Worm (Caenorhabditis elegans) whole organism, young adult: Measurements from ENCODE around the gene rrp-8.

Source experiments
- B0035.1 ChIP-seq: sonication (generic microtip); optimal IDR thresholded peaks from 2 replicates; lab custom pipeline; 2016; ENCODE audit warnings: missing genetic modification characterization, mild to moderate bottlenecking, missing compliant biosample characterization, missing genotype, missing genetic modification reagents
- C17E4.6 ChIP-seq: fragments of 200-800 bp; sonication (Bioruptor generic); IDR thresholded peaks from 2 replicates; pipeline ENCODE4 v1.3.6; 2022; ENCODE audit warnings: missing genetic modification reagents, missing genetic modification characterization, missing compliant biosample characterization
- F33H1.4 ChIP-seq: fragments of 200-800 bp; sonication (Bioruptor generic); IDR thresholded peaks from 2 replicates; pipeline ENCODE4 v1.3.6; 2022; ENCODE audit warnings: missing genetic modification reagents, missing genetic modification characterization, missing compliant biosample characterization
- F39B2.1 ChIP-seq: fragments of 200-800 bp; sonication (Bioruptor generic); IDR thresholded peaks from 2 replicates; pipeline ENCODE4 v1.3.6; 2022; ENCODE audit warnings: missing genetic modification reagents, missing genetic modification characterization, missing compliant biosample characterization
- F49E8.2 ChIP-seq: sonication (generic microtip); optimal IDR thresholded peaks from 3 replicates; lab custom pipeline; 2017; ENCODE audit warnings: missing genetic modification characterization, mild to moderate bottlenecking, missing compliant biosample characterization, antibody characterized with exemption, moderate library complexity; ENCODE audit not compliant: insufficient read depth
- F52B5.7 ChIP-seq: sonication (generic microtip); optimal IDR thresholded peaks from 2 replicates; lab custom pipeline; 2016; ENCODE audit warnings: mild to moderate bottlenecking, missing genetic modification characterization, missing compliant biosample characterization
- F55B11.4 ChIP-seq: sonication (generic microtip); optimal IDR thresholded peaks from 2 replicates; lab custom pipeline; 2016; ENCODE audit warnings: missing compliant biosample characterization, missing genetic modification characterization, borderline replicate concordance; ENCODE audit not compliant: insufficient read depth
- F57A8.1 ChIP-seq: fragments of 200-800 bp; sonication (Bioruptor generic); optimal IDR thresholded peaks from 2 replicates; lab custom pipeline; 2018; ENCODE audit warnings: mild to moderate bottlenecking, missing genetic modification characterization, moderate library complexity, missing compliant biosample characterization
- K11D2.4 ChIP-seq: fragments of 200-800 bp; sonication (Bioruptor generic); IDR thresholded peaks from 2 replicates; pipeline ENCODE4 v1.3.6; 2022; ENCODE audit warnings: missing genetic modification reagents, missing genetic modification characterization, missing compliant biosample characterization
- Y56A3A.18 ChIP-seq: fragments of 200-800 bp; sonication (Bioruptor generic); IDR thresholded peaks from 2 replicates; pipeline ENCODE4 v1.3.6; 2022; ENCODE audit warnings: missing genetic modification reagents, missing genetic modification characterization, missing compliant biosample characterization
- Y95B8A.8 ChIP-seq: fragments of 200-800 bp; sonication (Bioruptor generic); IDR thresholded peaks from 2 replicates; pipeline ENCODE4 v1.3.6; 2022; ENCODE audit warnings: missing genetic modification reagents, missing genetic modification characterization, missing compliant biosample characterization
- attf-5 ChIP-seq: fragments of 200-800 bp; sonication (Bioruptor generic); optimal IDR thresholded peaks from 2 replicates; lab custom pipeline; 2018; ENCODE audit warnings: mild to moderate bottlenecking, missing genetic modification characterization, missing compliant biosample characterization
- attf-6 ChIP-seq: fragments of 200-800 bp; sonication (Bioruptor generic); IDR thresholded peaks from 2 replicates; pipeline ENCODE4 v1.3.6; 2022; ENCODE audit warnings: missing genetic modification reagents, missing genetic modification characterization, missing compliant biosample characterization
- ceh-27 ChIP-seq: fragments of 200-800 bp; sonication (Bioruptor generic); optimal IDR thresholded peaks from 2 replicates; lab custom pipeline; 2018; ENCODE audit warnings: mild to moderate bottlenecking, missing genetic modification characterization, moderate library complexity, missing compliant biosample characterization
- ceh-79 ChIP-seq: sonication (generic microtip); optimal IDR thresholded peaks from 2 replicates; lab custom pipeline; 2017; ENCODE audit warnings: mild to moderate bottlenecking, missing genetic modification characterization, missing compliant biosample characterization
- ceh-91 ChIP-seq: fragments of 200-800 bp; sonication (Bioruptor generic); IDR thresholded peaks from 2 replicates; pipeline ENCODE4 v1.3.6; 2022; ENCODE audit warnings: missing genetic modification reagents, missing genetic modification characterization, missing compliant biosample characterization
- chd-7 ChIP-seq: sonication (generic microtip); optimal IDR thresholded peaks from 2 replicates; lab custom pipeline; 2016; ENCODE audit warnings: mild to moderate bottlenecking, missing genetic modification characterization, moderate library complexity, missing compliant biosample characterization
- egrh-3 ChIP-seq: fragments of 200-800 bp; sonication (Bioruptor generic); IDR thresholded peaks from 2 replicates; pipeline ENCODE4 v1.3.6; 2022; ENCODE audit warnings: missing genetic modification reagents, missing genetic modification characterization, missing compliant biosample characterization
- ets-4 ChIP-seq: fragments of 200-800 bp; sonication (Bioruptor generic); optimal IDR thresholded peaks from 2 replicates; lab custom pipeline; 2018; ENCODE audit warnings: mild to moderate bottlenecking, missing genetic modification characterization, missing compliant biosample characterization
- gei-17 ChIP-seq: fragments of 200-800 bp; sonication (Bioruptor generic); optimal IDR thresholded peaks from 2 replicates; lab custom pipeline; 2018; ENCODE audit warnings: mild to moderate bottlenecking, missing genetic modification characterization, missing compliant biosample characterization
- hmg-1.2 ChIP-seq: fragments of 200-800 bp; sonication (Bioruptor generic); IDR thresholded peaks from 2 replicates; pipeline ENCODE4 v1.3.6; 2022; ENCODE audit warnings: missing genetic modification reagents, missing genetic modification characterization, missing compliant biosample characterization
- lin-54 ChIP-seq: fragments of 200-800 bp; sonication (Bioruptor generic); optimal IDR thresholded peaks from 2 replicates; lab custom pipeline; 2018; ENCODE audit warnings: mild to moderate bottlenecking, missing genetic modification characterization, missing compliant biosample characterization
- lir-1 ChIP-seq: fragments of 200-800 bp; sonication (Bioruptor generic); conservative IDR thresholded peaks from 2 replicates; pipeline ENCODE4 v1.3.6; 2022; ENCODE audit warnings: missing genetic modification reagents, missing genetic modification characterization, missing compliant biosample characterization
- lsl-1 ChIP-seq: fragments of 200-800 bp; sonication (Bioruptor generic); optimal IDR thresholded peaks from 2 replicates; lab custom pipeline; 2018; ENCODE audit warnings: mild to moderate bottlenecking, missing genetic modification characterization, moderate library complexity, missing compliant biosample characterization
- lsy-27 ChIP-seq: sonication (generic microtip); optimal IDR thresholded peaks from 2 replicates; lab custom pipeline; 2017; ENCODE audit warnings: missing genetic modification characterization, mild to moderate bottlenecking, missing compliant biosample characterization, antibody characterized with exemption, missing genotype, borderline replicate concordance; ENCODE audit not compliant: insufficient read depth
- mes-4 ChIP-seq: sonication (generic microtip); optimal IDR thresholded peaks from 2 replicates; lab custom pipeline; 2016; ENCODE audit warnings: missing genotype, missing genetic modification characterization, missing compliant biosample characterization
- nfya-2 ChIP-seq: fragments of 200-800 bp; sonication (Bioruptor generic); IDR thresholded peaks from 2 replicates; pipeline ENCODE4 v1.3.6; 2022; ENCODE audit warnings: missing genetic modification reagents, missing genetic modification characterization, missing compliant biosample characterization
- nhr-90 ChIP-seq: sonication (generic microtip); optimal IDR thresholded peaks from 2 replicates; lab custom pipeline; 2016; ENCODE audit warnings: missing genotype, mild to moderate bottlenecking, missing genetic modification characterization, missing compliant biosample characterization
- pha-4 ChIP-seq: fragments of 150-350 bp; sonication (generic microtip); optimal IDR thresholded peaks from 2 replicates; lab custom pipeline; 2014; ENCODE audit warnings: missing biosample characterization, missing genetic modification reagents, missing genetic modification characterization
- sea-2 ChIP-seq: fragments of 200-800 bp; sonication (Bioruptor generic); IDR thresholded peaks from 2 replicates; pipeline ENCODE4 v1.3.6; 2022; ENCODE audit warnings: missing genetic modification characterization, missing compliant biosample characterization
- snpc-1.1 ChIP-seq: sonication (generic microtip); optimal IDR thresholded peaks from 2 replicates; lab custom pipeline; 2017; ENCODE audit warnings: missing genetic modification characterization, mild to moderate bottlenecking, missing compliant biosample characterization, antibody characterized with exemption, moderate library complexity, missing genotype, missing genetic modification reagents; ENCODE audit not compliant: insufficient read depth
- snpc-1.3 ChIP-seq: sonication (generic microtip); optimal IDR thresholded peaks from 2 replicates; lab custom pipeline; 2017; ENCODE audit warnings: missing genetic modification characterization, mild to moderate bottlenecking, missing compliant biosample characterization, antibody characterized with exemption, moderate library complexity, missing genotype, missing genetic modification reagents; ENCODE audit not compliant: insufficient read depth
- snpc-3.4 ChIP-seq: sonication (generic microtip); optimal IDR thresholded peaks from 2 replicates; lab custom pipeline; 2017; ENCODE audit warnings: missing genetic modification characterization, mild to moderate bottlenecking, missing compliant biosample characterization, antibody characterized with exemption, moderate library complexity, missing genotype, missing genetic modification reagents
- snpc-4 ChIP-seq, 5 experiments: fragments of 150-350 bp in 1 of 5; sonication (generic microtip) in 4 of 5; optimal IDR thresholded peaks; 2 replicates each; lab custom pipeline; 2014 to 2018; ENCODE audit warnings: missing genetic modification characterization in 5 of 5, missing biosample characterization in 3 of 5, antibody characterized with exemption in 2 of 5, mild to moderate bottlenecking in 2 of 5, missing compliant biosample characterization in 2 of 5, missing genotype in 2 of 5, moderate library complexity in 2 of 5, missing genetic modification reagents in 1 of 5
- tbx-9 ChIP-seq: sonication (generic microtip); optimal IDR thresholded peaks from 2 replicates; lab custom pipeline; 2016; ENCODE audit warnings: borderline replicate concordance, missing genetic modification characterization, inconsistent platforms, missing compliant biosample characterization
- tlf-1 ChIP-seq: fragments of 200-800 bp; sonication (Bioruptor generic); optimal IDR thresholded peaks from 2 replicates; lab custom pipeline; 2018; ENCODE audit warnings: mild to moderate bottlenecking, missing genetic modification characterization, missing compliant biosample characterization

Gene rrp-8

ce11 chrIV:425546-425945 lies 29.2 kb downstream of the rrp-8 start (continued):
- peak; percentile 87 for TF ChIP-seq F33H1.4 (GFP tag; lab: Robert Waterston, UW)
- TF ChIP-seq Y56A3A.18 (GFP tag; lab: Robert Waterston, UW), result no peak
- TF ChIP-seq lin-54 (GFP tag; lab: Kevin White, UChicago), result peak; percentile 65
- no peak for TF ChIP-seq ceh-79
- TF ChIP-seq F57A8.1 (GFP tag; lab: Kevin White, UChicago), result no peak
- TF ChIP-seq ceh-27 (GFP tag; lab: Kevin White, UChicago), result no peak
- no peak for TF ChIP-seq pha-4 (tag; lab: Kevin White, UChicago)
- no peak for TF ChIP-seq tbx-9 (tag; lab: Kevin White, UChicago)
- TF ChIP-seq tlf-1, result peak; percentile 2
- peak; percentile 36 for TF ChIP-seq snpc-1.1
- TF ChIP-seq lsl-1 (GFP tag; lab: Kevin White, UChicago), result peak; percentile 62
- peak; percentile 38 for TF ChIP-seq snpc-3.4 (tag; lab: Kevin White, UChicago)
- no peak for TF ChIP-seq C17E4.6 (GFP tag; lab: Robert Waterston, UW)
- TF ChIP-seq egrh-3 (GFP tag; lab: Robert Waterston, UW), result no peak; the same call in 1 of the 2 replicates
- no peak for TF ChIP-seq F39B2.1
- no peak for TF ChIP-seq ets-4
- peak; percentile 35 for TF ChIP-seq snpc-4 (GFP tag; optimal IDR thresholded peaks at IDR 0.05; lab: Kevin White, UChicago)
- TF ChIP-seq snpc-4 (tag; optimal IDR thresholded peaks at IDR 0.05; lab: Kevin White, UChicago), result peak in 2 of 4 experiments; percentile 51 to 52
- peak; percentile 33 for TF ChIP-seq attf-5 (GFP tag; lab: Kevin White, UChicago)
- no peak for TF ChIP-seq nfya-2 (GFP tag; lab: Robert Waterston, UW)
- no peak for TF ChIP-seq lsy-27 (tag; lab: Kevin White, UChicago)
- no peak for TF ChIP-seq F55B11.4 (tag; lab: Kevin White, UChicago)
- no peak for TF ChIP-seq B0035.1 (tag; lab: Kevin White, UChicago)
- TF ChIP-seq hmg-1.2 (GFP tag; lab: Robert Waterston, UW), result peak; percentile 31; the same call in 1 of the 2 replicates
- TF ChIP-seq nhr-90, result no peak
- TF ChIP-seq chd-7 (tag; lab: Kevin White, UChicago), result no peak
- no peak for TF ChIP-seq sea-2 (GFP tag; lab: Robert Waterston, UW)
- TF ChIP-seq attf-6, result no peak
- TF ChIP-seq F52B5.7, result no peak
- no peak for TF ChIP-seq lir-1 (GFP tag; lab: Robert Waterston, UW)
- TF ChIP-seq gei-17 (GFP tag; lab: Kevin White, UChicago), result no peak
- TF ChIP-seq mes-4 (tag; lab: Kevin White, UChicago), result no peak
- TF ChIP-seq ceh-91 (GFP tag; lab: Robert Waterston, UW), result peak; percentile 37; the same call in 1 of the 2 replicates
- peak; percentile 31 for TF ChIP-seq snpc-1.3 (tag; lab: Kevin White, UChicago)

DNA sequence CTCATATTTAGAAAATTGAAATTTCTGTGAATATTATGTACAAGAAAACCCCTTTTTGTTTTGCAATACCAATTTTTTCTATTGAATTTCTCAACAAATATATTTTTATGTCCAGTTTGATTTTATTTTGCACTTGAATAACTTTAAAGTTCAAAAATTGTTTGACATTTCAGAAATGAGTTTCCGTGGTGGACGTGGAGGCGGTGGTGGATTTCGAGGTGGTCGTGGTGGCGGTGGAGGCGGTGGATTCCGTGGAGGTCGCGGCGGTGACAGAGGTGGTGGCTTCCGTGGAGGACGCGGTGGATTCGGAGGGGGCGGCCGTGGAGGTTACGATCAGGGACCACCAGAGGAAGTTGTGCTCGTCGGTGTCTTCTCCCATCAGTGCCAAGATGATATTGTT lies 29.6 kb downstream of the rrp-8 start, which contains the start of gene garr-1:
garr-1 (plus strand) TSS at position 174 of the 400 bp plus-strand sequence.
- TF ChIP-seq egrh-3 (GFP tag; lab: Robert Waterston, UW) (peak; percentile 68; the same call in 1 of the 2 replicates), K11D2.4 (GFP tag; lab: Robert Waterston, UW) (no peak), F49E8.2 (tag; lab: Kevin White, UChicago) (no peak), F52B5.7 (no peak), Y95B8A.8 (GFP tag; lab: Robert Waterston, UW) (no peak)
